Fruit fly (Drosophila melanogaster) whole organism, wandering third instar larva: ENCODE data around the gene Chchd3.

Source experiments
- Abd-B ChIP-seq: fragments of >200 bp; optimal IDR thresholded peaks from 2 replicates; lab custom pipeline; 2017; ENCODE audit warnings: missing biosample characterization, missing genetic modification characterization
- Dif ChIP-seq: fragments of 200-275, 200-300 bp; sonication (Bioruptor generic); optimal IDR thresholded peaks from 2 replicates; lab custom pipeline; 2018; ENCODE audit warnings: missing biosample characterization, missing genetic modification characterization; ENCODE audit not compliant: partially characterized antibody
- Hr78 ChIP-seq: fragments of >200 bp; optimal IDR thresholded peaks from 2 replicates; lab custom pipeline; 2017; ENCODE audit warnings: missing biosample characterization, missing genetic modification characterization
- Myc ChIP-seq: fragments of >200 bp; optimal IDR thresholded peaks from 2 replicates; lab custom pipeline; 2017
- dl ChIP-seq, 2 experiments: fragments of 175-275, 200-275 bp in 1 of 2; fragments of 200-275 bp in 1 of 2; sonication (Bioruptor generic); optimal IDR thresholded peaks; lab custom pipeline; 2018; ENCODE audit warnings: mild to moderate bottlenecking in 2 of 2, missing biosample characterization in 2 of 2, missing genetic modification characterization in 2 of 2, moderate library complexity in 2 of 2; ENCODE audit not compliant: partially characterized antibody in 2 of 2, insufficient read depth in 1 of 2
- dsf ChIP-seq: sonication (Bioruptor generic); optimal IDR thresholded peaks from 2 replicates; lab custom pipeline; 2016; ENCODE audit warnings: missing biosample characterization, missing genetic modification characterization, borderline replicate concordance
- ey ChIP-seq: fragments of 200-800 bp; sonication (Bioruptor generic); optimal IDR thresholded peaks from 2 replicates; lab custom pipeline; 2016; ENCODE audit warnings: missing biosample characterization, missing genetic modification characterization
- psq ChIP-seq: fragments of 200-800 bp; sonication (Bioruptor generic); optimal IDR thresholded peaks from 3 replicates; lab custom pipeline; 2017; ENCODE audit warnings: missing biosample characterization, mild to moderate bottlenecking, missing genetic modification characterization, moderate library complexity
- usp ChIP-seq: fragments of >200 bp; optimal IDR thresholded peaks from 2 replicates; lab custom pipeline; 2017; ENCODE audit warnings: missing biosample characterization, missing genetic modification characterization

- TF ChIP-seq ey (GFP tag; lab: Kevin White, UChicago): no peak
- TF ChIP-seq Myc (lab: Kevin White, UChicago): no peak
- no peak for TF ChIP-seq Dif (GFP tag; lab: Kevin White, UChicago)
- no peak for TF ChIP-seq psq (GFP tag; lab: Kevin White, UChicago)
- TF ChIP-seq dl (GFP tag; optimal IDR thresholded peaks at IDR 0.05; lab: Kevin White, UChicago; ENCODE audit: insufficient read depth in 1 of 2, partially characterized antibody in 2 of 2): no peak
- TF ChIP-seq dsf (GFP tag; lab: Kevin White, UChicago): no peak
- no peak for TF ChIP-seq Hr78 (GFP tag; lab: Kevin White, UChicago)
- no peak for TF ChIP-seq Abd-B (GFP tag; lab: Kevin White, UChicago)
- TF ChIP-seq usp (GFP tag; lab: Kevin White, UChicago): no peak
Observed at dm6 chr3R:31035046-31035445, 18.7 kb downstream of the Chchd3 start, which contains the start of gene CG33773.
